Worm (Caenorhabditis elegans): ENCODE results near the gene rps-27.

rps-27 gene

DNA sequence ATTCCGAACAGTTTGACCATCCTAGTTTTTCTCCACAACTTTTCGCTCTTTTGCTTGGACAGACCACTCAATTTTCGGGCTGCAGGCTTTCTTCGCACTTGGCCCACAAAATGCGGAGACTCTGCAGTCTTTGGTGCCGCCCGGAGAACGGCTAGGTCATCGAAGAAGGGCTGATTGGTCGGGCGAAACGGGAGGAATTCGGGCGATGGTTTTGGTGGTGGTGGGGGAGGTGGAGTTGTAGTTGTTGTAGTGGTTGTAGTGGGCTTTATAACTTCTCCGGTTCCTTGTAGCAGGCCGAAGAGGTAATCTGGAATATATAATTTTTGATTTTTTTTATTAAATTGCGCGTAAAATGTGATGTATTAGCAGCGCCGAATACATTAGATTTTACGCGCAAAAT is 33.8 kb upstream of the rps-27 start:
- TF ChIP-seq tra-4 (tag; optimal IDR thresholded peaks at IDR 0.05) (no peak), F13C5.2 (tag; optimal IDR thresholded peaks at IDR 0.05) (no peak), flt-1 (GFP tag; IDR thresholded peaks at IDR 0.05) (no peak), aly-1 (tag; optimal IDR thresholded peaks at IDR 0.05) (no peak), hmbx-1 (tag; optimal IDR thresholded peaks at IDR 0.05) (no peak), ceh-36 (tag; optimal IDR thresholded peaks at IDR 0.05) (no peak), hnd-1 (tag; optimal IDR thresholded peaks at IDR 0.05) (no peak), sea-1 (GFP tag; conservative IDR thresholded peaks at IDR 0.05) (no peak), pes-1 (GFP tag; IDR thresholded peaks at IDR 0.05) (no peak), ceh-13 (GFP tag; optimal IDR thresholded peaks at IDR 0.05) (no peak), B0310.2 (tag; optimal IDR thresholded peaks at IDR 0.05) (no peak), hmg-4 (GFP tag; optimal IDR thresholded peaks at IDR 0.05) (no peak), ets-7 (tag; optimal IDR thresholded peaks at IDR 0.05) (no peak)

DNA sequence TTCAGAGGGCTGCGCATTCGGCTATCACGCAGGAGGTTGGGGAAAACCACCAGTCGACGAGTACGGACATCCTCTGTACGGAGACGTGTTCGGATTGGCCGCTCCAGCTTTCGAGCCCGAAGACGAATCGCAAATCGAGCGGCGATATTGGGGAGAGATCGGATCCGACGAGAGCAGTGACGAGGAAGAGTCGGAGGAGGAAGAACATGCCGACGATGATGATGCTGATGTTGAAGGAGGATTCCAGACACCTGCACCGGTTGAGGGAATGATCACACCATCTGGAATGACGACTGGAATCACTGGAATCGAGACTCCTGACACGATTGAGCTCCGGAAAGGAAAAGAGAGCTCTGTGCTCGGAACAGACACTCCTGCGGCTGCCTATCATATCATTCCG is 26.3 kb upstream of the rps-27 start:
- TF ChIP-seq scrt-1 (GFP tag; IDR thresholded peaks at IDR 0.05) (no peak), tra-4 (tag; optimal IDR thresholded peaks at IDR 0.05) (no peak), tbx-37 (GFP tag; conservative IDR thresholded peaks at IDR 0.05) (no peak), hmg-4 (GFP tag; optimal IDR thresholded peaks at IDR 0.05) (no peak), hmbx-1 (tag; optimal IDR thresholded peaks at IDR 0.05) (no peak), F13C5.2 (tag; optimal IDR thresholded peaks at IDR 0.05) (no peak), pes-1 (GFP tag; IDR thresholded peaks at IDR 0.05) (no peak), tbx-11 (GFP tag; IDR thresholded peaks at IDR 0.05) (no peak), ets-7 (tag; optimal IDR thresholded peaks at IDR 0.05) (no peak), hnd-1 (tag; optimal IDR thresholded peaks at IDR 0.05) (no peak), ama-1 (optimal IDR thresholded peaks at IDR 0.05) (no peak), ceh-36 (tag; optimal IDR thresholded peaks at IDR 0.05) (no peak), ceh-13 (GFP tag; optimal IDR thresholded peaks at IDR 0.05) (no peak), B0310.2 (tag; optimal IDR thresholded peaks at IDR 0.05) (no peak)

DNA sequence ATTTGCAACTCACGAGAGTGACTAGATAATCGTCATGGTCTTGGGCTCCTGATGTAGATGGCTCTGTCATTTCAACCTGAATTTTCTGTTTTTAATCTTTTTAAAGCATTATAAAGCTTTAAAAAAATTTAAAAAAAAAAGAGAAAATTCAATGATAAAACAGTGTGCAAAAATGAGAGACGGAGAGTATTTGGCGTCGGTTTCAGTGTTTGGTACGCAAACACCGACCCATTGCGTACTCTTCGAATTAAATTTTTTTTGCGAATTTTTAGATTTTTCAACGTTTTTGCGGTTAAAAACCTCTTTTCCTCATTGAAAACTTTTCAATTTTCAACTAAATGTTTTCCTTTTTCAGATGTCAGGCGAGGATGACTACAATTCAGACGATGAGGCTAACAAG is 24.0 kb upstream of the rps-27 start, which contains the start of the genes W03F9.2 and sftb-2:
TSS of gene W03F9.2 (minus strand) at position 153 of the 400 bp plus-strand sequence.
TSS of gene sftb-2 (plus strand) at position 356 of the 400 bp plus-strand sequence.
- no peak for TF ChIP-seq sea-1 (GFP tag; conservative IDR thresholded peaks at IDR 0.05)
- TF ChIP-seq tbx-37 (GFP tag; conservative IDR thresholded peaks at IDR 0.05), result no peak
- TF ChIP-seq tbx-11 (GFP tag; IDR thresholded peaks at IDR 0.05), result no peak
- TF ChIP-seq hnd-1 (tag; optimal IDR thresholded peaks at IDR 0.05), result no peak
- no peak for TF ChIP-seq tra-4 (tag; optimal IDR thresholded peaks at IDR 0.05)
- no peak for TF ChIP-seq ceh-36 (tag; optimal IDR thresholded peaks at IDR 0.05)
- TF ChIP-seq F13C5.2 (tag; optimal IDR thresholded peaks at IDR 0.05), result no peak

- TF ChIP-seq flt-1 (GFP tag; IDR thresholded peaks at IDR 0.05) (no peak), sea-1 (GFP tag; conservative IDR thresholded peaks at IDR 0.05) (no peak), ceh-36 (tag; optimal IDR thresholded peaks at IDR 0.05) (no peak), hnd-1 (tag; optimal IDR thresholded peaks at IDR 0.05) (no peak), tra-4 (tag; optimal IDR thresholded peaks at IDR 0.05) (no peak), F13C5.2 (tag; optimal IDR thresholded peaks at IDR 0.05) (peak; percentile 29), aly-1 (tag; optimal IDR thresholded peaks at IDR 0.05) (no peak), hmg-4 (GFP tag; optimal IDR thresholded peaks at IDR 0.05) (no peak), ama-1 (optimal IDR thresholded peaks at IDR 0.05) (no peak), scrt-1 (GFP tag; IDR thresholded peaks at IDR 0.05) (no peak), tbx-37 (GFP tag; conservative IDR thresholded peaks at IDR 0.05) (no peak), pes-1 (GFP tag; IDR thresholded peaks at IDR 0.05) (0 out of 2 replicates have a peak, but pooled peaks have one; percentile 14), ceh-13 (GFP tag; optimal IDR thresholded peaks at IDR 0.05) (no peak), hmbx-1 (tag; optimal IDR thresholded peaks at IDR 0.05) (peak; percentile 28), B0310.2 (tag; optimal IDR thresholded peaks at IDR 0.05) (no peak), ets-7 (tag; optimal IDR thresholded peaks at IDR 0.05) (no peak), tbx-11 (GFP tag; IDR thresholded peaks at IDR 0.05) (no peak)
These were observed 22.7 kb upstream of the rps-27 start, which contains the start of gene W03F9.1 for ce11 chrV:126610-127009. Gene W03F9.1, minus strand, starts transcription at chrV:126718.

DNA sequence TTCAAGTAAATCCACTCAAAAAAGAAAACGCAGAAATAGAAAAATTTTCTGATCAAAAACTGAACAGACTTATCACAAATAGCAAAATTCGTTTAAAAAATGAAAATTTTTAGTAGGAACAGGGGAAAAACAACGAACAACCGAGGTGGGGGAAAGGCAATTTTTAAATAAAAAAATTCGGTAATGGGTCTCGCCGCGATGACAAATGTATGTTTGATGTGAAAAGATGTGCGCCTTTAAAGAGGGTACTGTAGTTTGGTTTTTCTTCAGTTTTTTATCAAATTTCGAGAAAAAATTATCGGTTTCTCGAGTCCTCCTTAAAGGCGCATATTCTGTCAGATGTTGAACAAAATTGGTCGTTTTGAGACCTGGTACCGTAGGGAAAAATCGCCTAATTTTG is 20.0 kb upstream of the rps-27 start:
- TF ChIP-seq hnd-1 (tag; optimal IDR thresholded peaks at IDR 0.05) (no peak), ceh-36 (tag; optimal IDR thresholded peaks at IDR 0.05) (no peak), tra-4 (tag; optimal IDR thresholded peaks at IDR 0.05) (no peak), pes-1 (GFP tag; IDR thresholded peaks at IDR 0.05) (no peak), ets-7 (tag; optimal IDR thresholded peaks at IDR 0.05) (no peak), hmbx-1 (tag; optimal IDR thresholded peaks at IDR 0.05) (no peak), B0310.2 (tag; optimal IDR thresholded peaks at IDR 0.05) (no peak), F13C5.2 (tag; optimal IDR thresholded peaks at IDR 0.05) (no peak), ama-1 (optimal IDR thresholded peaks at IDR 0.05) (no peak), hmg-4 (GFP tag; optimal IDR thresholded peaks at IDR 0.05) (no peak), scrt-1 (GFP tag; IDR thresholded peaks at IDR 0.05) (no peak), tbx-37 (GFP tag; conservative IDR thresholded peaks at IDR 0.05) (no peak), aly-1 (tag; optimal IDR thresholded peaks at IDR 0.05) (no peak), ceh-13 (GFP tag; optimal IDR thresholded peaks at IDR 0.05) (no peak), sea-1 (GFP tag; conservative IDR thresholded peaks at IDR 0.05) (no peak), flt-1 (GFP tag; IDR thresholded peaks at IDR 0.05) (no peak)

- TF ChIP-seq F13C5.2 (tag; optimal IDR thresholded peaks at IDR 0.05), result no peak
- no peak for TF ChIP-seq sea-1 (GFP tag; conservative IDR thresholded peaks at IDR 0.05)
- no peak for TF ChIP-seq tra-4 (tag; optimal IDR thresholded peaks at IDR 0.05)
- TF ChIP-seq hmg-4 (GFP tag; optimal IDR thresholded peaks at IDR 0.05), result no peak
- no peak for TF ChIP-seq ceh-13 (GFP tag; optimal IDR thresholded peaks at IDR 0.05)
- TF ChIP-seq ets-7 (tag; optimal IDR thresholded peaks at IDR 0.05), result no peak
- no peak for TF ChIP-seq aly-1 (tag; optimal IDR thresholded peaks at IDR 0.05)
These were observed 19.6 kb upstream of the rps-27 start for ce11 chrV:123513-123912.

DNA sequence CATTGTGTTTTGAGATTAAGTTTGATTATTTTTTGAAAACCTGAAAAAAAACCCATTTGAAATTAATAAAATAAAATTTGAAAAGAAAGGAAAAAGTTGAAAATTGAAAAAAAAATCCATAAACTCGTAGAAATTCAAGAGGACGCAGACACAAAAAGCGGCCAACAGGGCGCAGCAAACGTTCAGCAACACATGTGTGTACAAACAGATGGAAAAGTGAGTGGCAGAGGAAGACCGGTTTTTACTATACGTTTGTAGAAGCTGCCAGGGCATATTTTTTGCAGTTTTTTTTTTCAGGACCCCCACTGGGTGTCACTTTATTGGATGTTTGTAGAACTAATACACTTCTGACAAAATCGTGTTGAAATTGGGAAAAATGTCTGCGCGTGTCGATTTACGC is 18.9 kb upstream of the rps-27 start, which contains the start of gene cgp-1:
TSS of gene cgp-1 (minus strand) at position 40 of the 400 bp plus-strand sequence.
- TF ChIP-seq ceh-13 (GFP tag; optimal IDR thresholded peaks at IDR 0.05) (no peak), B0310.2 (tag; optimal IDR thresholded peaks at IDR 0.05) (no peak), pes-1 (GFP tag; IDR thresholded peaks at IDR 0.05) (no peak), tra-4 (tag; optimal IDR thresholded peaks at IDR 0.05) (no peak), sea-1 (GFP tag; conservative IDR thresholded peaks at IDR 0.05) (no peak), ets-7 (tag; optimal IDR thresholded peaks at IDR 0.05) (no peak), hnd-1 (tag; optimal IDR thresholded peaks at IDR 0.05) (no peak), aly-1 (tag; optimal IDR thresholded peaks at IDR 0.05) (no peak), hmbx-1 (tag; optimal IDR thresholded peaks at IDR 0.05) (no peak), ceh-36 (tag; optimal IDR thresholded peaks at IDR 0.05) (no peak), flt-1 (GFP tag; IDR thresholded peaks at IDR 0.05) (no peak), hmg-4 (GFP tag; optimal IDR thresholded peaks at IDR 0.05) (no peak), F13C5.2 (tag; optimal IDR thresholded peaks at IDR 0.05) (no peak)

Data from whole organism, early embryonic.